Worm (Caenorhabditis elegans): ENCODE results near the gene srw-84.

The srw-84 gene

ce11 chrV:19416475-19416874 lies 35.4 kb downstream of the srw-84 start, which contains the start of the genes C25F9.4 and C25F9.9:
Gene C25F9.4 (minus strand): TSS chrV:19416575.
Gene C25F9.9 (plus strand): TSS chrV:19416611.
- peak; percentile 48 for TF ChIP-seq elt-2 (tag; optimal IDR thresholded peaks at IDR 0.05)
- TF ChIP-seq eor-1 (tag; optimal IDR thresholded peaks at IDR 0.05), result no peak

ce11 chrV:19417836-19418235 lies 36.8 kb downstream of the srw-84 start, which contains the start of gene C25F9.15:
Gene C25F9.15 (plus strand): TSS chrV:19418136.
- TF ChIP-seq mml-1 (tag; optimal IDR thresholded peaks at IDR 0.05) (no peak), tbx-2 (tag; optimal IDR thresholded peaks at IDR 0.05) (no peak), elt-3 (tag; optimal IDR thresholded peaks at IDR 0.05) (no peak), ceh-16 (tag; optimal IDR thresholded peaks at IDR 0.05) (no peak), unc-62 (GFP tag; optimal IDR thresholded peaks at IDR 0.05) (no peak), elt-2 (tag; optimal IDR thresholded peaks at IDR 0.05) (peak; percentile 42), ztf-4 (tag; optimal IDR thresholded peaks at IDR 0.05) (no peak), egl-5 (tag; optimal IDR thresholded peaks at IDR 0.05) (no peak)

- TF ChIP-seq pqm-1 (tag; optimal IDR thresholded peaks at IDR 0.05) (peak; percentile 7), elt-2 (tag; optimal IDR thresholded peaks at IDR 0.05) (peak; percentile 65)
Observed at ce11 chrV:19419301-19419700, 38.2 kb downstream of the srw-84 start.

- TF ChIP-seq nhr-25 (tag; optimal IDR thresholded peaks at IDR 0.05) (peak; percentile 57), egl-27 (tag; optimal IDR thresholded peaks at IDR 0.05) (no peak)
Observed at ce11 chrV:19421131-19421530, 40.1 kb downstream of the srw-84 start, which contains the start of gene C25F9.2. Gene C25F9.2 (plus strand): TSS chrV:19421471.

- no peak for TF ChIP-seq sea-2 (GFP tag; optimal IDR thresholded peaks at IDR 0.05)
- TF ChIP-seq tbx-2 (tag; optimal IDR thresholded peaks at IDR 0.05), result no peak
- TF ChIP-seq nhr-23 (tag; optimal IDR thresholded peaks at IDR 0.05), result no peak
- TF ChIP-seq nhr-43 (tag; optimal IDR thresholded peaks at IDR 0.05; ENCODE audit: poor library complexity, severe bottlenecking), result peak; percentile 27
- no peak for TF ChIP-seq pqm-1 (tag; optimal IDR thresholded peaks at IDR 0.05)
- TF ChIP-seq elt-1 (tag; optimal IDR thresholded peaks at IDR 0.05), result peak; percentile 86
- no peak for TF ChIP-seq R02D3.7 (tag; optimal IDR thresholded peaks at IDR 0.05)
- no peak for TF ChIP-seq mml-1 (tag; optimal IDR thresholded peaks at IDR 0.05)
- peak; percentile 29 for TF ChIP-seq nhr-25 (tag; optimal IDR thresholded peaks at IDR 0.05)
Observed at ce11 chrV:19428097-19428496, 47.0 kb downstream of the srw-84 start.

- TF ChIP-seq nhr-25 (tag; optimal IDR thresholded peaks at IDR 0.05), result peak; percentile 32
- TF ChIP-seq tbx-2 (tag; optimal IDR thresholded peaks at IDR 0.05), result no peak
- no peak for TF ChIP-seq pqm-1 (tag; optimal IDR thresholded peaks at IDR 0.05)
- peak; percentile 95 for TF ChIP-seq elt-1 (tag; optimal IDR thresholded peaks at IDR 0.05)
Observed at ce11 chrV:19428936-19429335, 47.9 kb downstream of the srw-84 start.

ce11 chrV:19429605-19430004 lies 48.5 kb downstream of the srw-84 start:
- no peak for TF ChIP-seq nhr-67 (tag; optimal IDR thresholded peaks at IDR 0.05)
- no peak for TF ChIP-seq fos-1 (tag; optimal IDR thresholded peaks at IDR 0.05)
- TF ChIP-seq aly-2 (tag; optimal IDR thresholded peaks at IDR 0.05), result no peak
- peak; percentile 21 for TF ChIP-seq nhr-43 (tag; optimal IDR thresholded peaks at IDR 0.05; ENCODE audit: poor library complexity, severe bottlenecking)
- peak; percentile 28 for TF ChIP-seq nhr-23 (tag; optimal IDR thresholded peaks at IDR 0.05)
- TF ChIP-seq ceh-82 (tag; optimal IDR thresholded peaks at IDR 0.05), result no peak
- TF ChIP-seq nhr-25 (tag; optimal IDR thresholded peaks at IDR 0.05), result peak; percentile 53
- TF ChIP-seq elt-1 (tag; optimal IDR thresholded peaks at IDR 0.05), result peak; percentile 99
- TF ChIP-seq ama-1 (optimal IDR thresholded peaks at IDR 0.05), result no peak

- TF ChIP-seq lin-39 (tag; optimal IDR thresholded peaks at IDR 0.05) (no peak), ZK546.5 (tag; optimal IDR thresholded peaks at IDR 0.05) (no peak), ceh-28 (tag; optimal IDR thresholded peaks at IDR 0.05) (no peak), nhr-25 (tag; optimal IDR thresholded peaks at IDR 0.05) (no peak), egl-5 (tag; optimal IDR thresholded peaks at IDR 0.05) (no peak), mdl-1 (tag; optimal IDR thresholded peaks at IDR 0.05) (no peak), ztf-11 (tag; optimal IDR thresholded peaks at IDR 0.05) (no peak), nfya-1 (tag; optimal IDR thresholded peaks at IDR 0.05; ENCODE audit: insufficient read depth) (no peak)
Observed at ce11 chrV:19430351-19430913, 49.4 kb downstream of the srw-84 start.
